Fruit fly (Drosophila melanogaster): ENCODE results near the gene CG31676.

The CG31676 gene

dm6 chr2L:20793881-20794280 lies 46.7 kb upstream of the CG31676 start (continued):
- TF ChIP-seq CG32532 (GFP tag; IDR thresholded peaks at IDR 0.05) (peak; percentile 27; the same call in 1 of the 2 replicates), ab (GFP tag; optimal IDR thresholded peaks at IDR 0.05) (no peak), CG8388 (GFP tag; optimal IDR thresholded peaks at IDR 0.05) (no peak), sens (GFP tag) (no peak), CG10565 (GFP tag; optimal IDR thresholded peaks at IDR 0.05) (no peak), grn (GFP tag; optimal IDR thresholded peaks at IDR 0.05) (no peak), Usf (GFP tag; optimal IDR thresholded peaks at IDR 0.05) (no peak), Opbp (GFP tag; IDR thresholded peaks at IDR 0.05; ENCODE audit: partially characterized antibody) (no peak), wor (GFP tag; IDR thresholded peaks at IDR 0.05) (no peak), CG14441 (GFP tag; IDR thresholded peaks at IDR 0.05) (no peak), CG1792 (GFP tag; optimal IDR thresholded peaks at IDR 0.05) (no peak), CG1529 (GFP tag; optimal IDR thresholded peaks at IDR 0.05) (no peak), Ets97D (GFP tag; optimal IDR thresholded peaks at IDR 0.05) (no peak), lab (GFP tag; optimal IDR thresholded peaks at IDR 0.05) (no peak), CG10462 (GFP tag; optimal IDR thresholded peaks at IDR 0.05) (no peak), CG1233 (GFP tag; optimal IDR thresholded peaks at IDR 0.05) (no peak), croc (GFP tag; conservative IDR thresholded peaks at IDR 0.05) (no peak), zf30C (GFP tag; optimal IDR thresholded peaks at IDR 0.05) (no peak), danr (GFP tag; IDR thresholded peaks at IDR 0.05) (no peak), CG18476 (GFP tag; optimal IDR thresholded peaks at IDR 0.05) (no peak), CG2116 (GFP tag; optimal IDR thresholded peaks at IDR 0.05) (no peak), Elba2 (GFP tag; optimal IDR thresholded peaks at IDR 0.05) (no peak), CG11723 (GFP tag; optimal IDR thresholded peaks at IDR 0.05) (no peak), disco-r (GFP tag; optimal IDR thresholded peaks at IDR 0.05) (no peak), CG3281 (GFP tag; optimal IDR thresholded peaks at IDR 0.05) (no peak), CG7271 (tag; optimal IDR thresholded peaks at IDR 0.05) (no peak), hb (GFP tag; IDR thresholded peaks at IDR 0.05; ENCODE audit: partially characterized antibody) (no peak), NFAT (GFP tag; IDR thresholded peaks at IDR 0.05) (peak; percentile 30; the same call in 1 of the 2 replicates), ap (GFP tag; IDR thresholded peaks at IDR 0.05) (no peak), ranshi (GFP tag; IDR thresholded peaks at IDR 0.05) (no peak), tap (tag; optimal IDR thresholded peaks at IDR 0.05) (no peak), CG31388 (GFP tag; optimal IDR thresholded peaks at IDR 0.05) (no peak), nmo (GFP tag; optimal IDR thresholded peaks at IDR 0.05) (no peak), D19A (tag; optimal IDR thresholded peaks at IDR 0.05) (no peak), unc-4 (GFP tag; IDR thresholded peaks at IDR 0.05; ENCODE audit: partially characterized antibody) (peak; percentile 50; the same call in 1 of the 2 replicates), CG6689 (GFP tag; IDR thresholded peaks at IDR 0.05) (no peak), trem (tag; optimal IDR thresholded peaks at IDR 0.05) (no peak), vfl (GFP tag; optimal IDR thresholded peaks at IDR 0.05) (no peak), Dll (GFP tag; IDR thresholded peaks at IDR 0.05; ENCODE audit: partially characterized antibody) (no peak), CG17328 (GFP tag; IDR thresholded peaks at IDR 0.05) (0 out of 2 replicates have a peak, but pooled peaks have one; percentile 25), CG2129 (GFP tag; IDR thresholded peaks at IDR 0.05; ENCODE audit: partially characterized antibody) (no peak), chif (GFP tag; optimal IDR thresholded peaks at IDR 0.05) (no peak), ssp (GFP tag; IDR thresholded peaks at IDR 0.05) (no peak), her (GFP tag; optimal IDR thresholded peaks at IDR 0.05) (peak; percentile 45), CG12104 (GFP tag; optimal IDR thresholded peaks at IDR 0.05) (no peak), sens-2 (GFP tag; IDR thresholded peaks at IDR 0.05) (no peak), CG7556 (GFP tag; optimal IDR thresholded peaks at IDR 0.05) (no peak), Dfd (GFP tag; optimal IDR thresholded peaks at IDR 0.05) (no peak), zfh1 (GFP tag; IDR thresholded peaks at IDR 0.05) (no peak), CG14965 (GFP tag; optimal IDR thresholded peaks at IDR 0.05; ENCODE audit: borderline replicate concordance) (no peak), CG16815 (GFP tag; optimal IDR thresholded peaks at IDR 0.05) (no peak), CG14667 (GFP tag; IDR thresholded peaks at IDR 0.05) (no peak)

All from whole organism, embryonic.